Worm (Caenorhabditis elegans) whole organism, L1 larva: Measurements from ENCODE around the gene F35D2.1.

ENCODE experiments used
- C04F5.9 ChIP-seq: sonication (generic microtip); optimal IDR thresholded peaks from 2 replicates; lab custom pipeline; 2016; ENCODE audit warnings: missing genetic modification characterization, missing compliant biosample characterization
- C16A3.4 ChIP-seq: fragments of 150-350 bp; optimal IDR thresholded peaks from 2 replicates; lab custom pipeline; 2014; ENCODE audit warnings: missing biosample characterization, missing genetic modification characterization
- aha-1 ChIP-seq: fragments of 150-350 bp; optimal IDR thresholded peaks from 2 replicates; lab custom pipeline; 2014; ENCODE audit warnings: missing biosample characterization, missing genetic modification characterization
- alr-1 ChIP-seq: fragments of 200-800 bp; sonication (Bioruptor generic); optimal IDR thresholded peaks from 2 replicates; lab custom pipeline; 2018; ENCODE audit warnings: borderline replicate concordance, mild to moderate bottlenecking, missing genetic modification characterization, missing compliant biosample characterization
- aly-2 ChIP-seq: fragments of 150-350 bp; optimal IDR thresholded peaks from 2 replicates; lab custom pipeline; 2014; ENCODE audit warnings: missing biosample characterization, missing genetic modification characterization
- ama-1 ChIP-seq: fragments of 150-350 bp; optimal IDR thresholded peaks from 2 replicates; lab custom pipeline; 2014
- blmp-1 ChIP-seq: fragments of 150-350 bp; optimal IDR thresholded peaks from 2 replicates; lab custom pipeline; 2014; ENCODE audit warnings: missing biosample characterization, missing genetic modification characterization
- ceh-82 ChIP-seq, 3 experiments: fragments of 150-350 bp in 1 of 3; sonication (generic microtip) in 2 of 3; optimal IDR thresholded peaks; 2 replicates each; lab custom pipeline; 2014 to 2017; ENCODE audit warnings: missing biosample characterization in 3 of 3, missing genetic modification characterization in 3 of 3
- ces-1 ChIP-seq: fragments of 150-350 bp; optimal IDR thresholded peaks from 2 replicates; lab custom pipeline; 2014; ENCODE audit warnings: missing biosample characterization, missing genetic modification reagents, missing genetic modification characterization
- dpl-1 ChIP-seq, 3 experiments: fragments of 150-350 bp in 2 of 3; sonication (generic microtip) in 1 of 3; optimal IDR thresholded peaks; 2 replicates each; lab custom pipeline; 2014 to 2017; ENCODE audit warnings: missing biosample characterization in 3 of 3, missing genetic modification characterization in 3 of 3, missing genetic modification reagents in 3 of 3
- dsc-1 ChIP-seq: sonication (generic microtip); optimal IDR thresholded peaks from 2 replicates; lab custom pipeline; 2016; ENCODE audit warnings: mild to moderate bottlenecking, missing genetic modification characterization, missing compliant biosample characterization
- egl-13 ChIP-seq: sonication (generic microtip); optimal IDR thresholded peaks from 2 replicates; lab custom pipeline; 2016; ENCODE audit warnings: missing genotype, missing genetic modification reagents, missing genetic modification characterization, missing compliant biosample characterization
- egl-27 ChIP-seq, 2 experiments: fragments of 150-350 bp in 1 of 2; sonication (generic microtip); optimal IDR thresholded peaks; 3 replicates each; lab custom pipeline; 2017 to 2018; ENCODE audit warnings: missing biosample characterization in 2 of 2, missing genetic modification characterization in 2 of 2, missing genetic modification reagents in 2 of 2
- elt-2 ChIP-seq: sonication (generic microtip); optimal IDR thresholded peaks from 2 replicates; lab custom pipeline; 2016; ENCODE audit warnings: missing genetic modification characterization, mild to moderate bottlenecking, inconsistent platforms, missing compliant biosample characterization, missing genetic modification reagents
- elt-3 ChIP-seq, 6 experiments: fragments of 150-350 bp in 1 of 6; sonication (generic microtip); optimal IDR thresholded peaks; 2 replicates each; lab custom pipeline; 2017 to 2018; ENCODE audit warnings: missing biosample characterization in 6 of 6, missing genetic modification characterization in 6 of 6, inconsistent platforms in 1 of 6
- ets-5 ChIP-seq: fragments of 200-800 bp; sonication (Bioruptor generic); IDR thresholded peaks from 2 replicates; pipeline ENCODE4 v1.3.6; 2022; ENCODE audit warnings: missing genetic modification characterization, missing compliant biosample characterization
- fkh-10 ChIP-seq: sonication (generic microtip); optimal IDR thresholded peaks from 2 replicates; lab custom pipeline; 2017; ENCODE audit warnings: missing biosample characterization, missing genetic modification reagents, missing genetic modification characterization
- fos-1 ChIP-seq: fragments of 150-350 bp; optimal IDR thresholded peaks from 2 replicates; lab custom pipeline; 2014; ENCODE audit warnings: missing biosample characterization, missing genetic modification characterization
- hlh-17 ChIP-seq: fragments of 200-800 bp; sonication (Bioruptor generic); optimal IDR thresholded peaks from 2 replicates; lab custom pipeline; 2018; ENCODE audit warnings: missing genetic modification characterization, mild to moderate bottlenecking, missing compliant biosample characterization, moderate library complexity, borderline replicate concordance
- hpl-2 ChIP-seq: fragments of 150-350 bp; optimal IDR thresholded peaks from 2 replicates; lab custom pipeline; 2014; ENCODE audit warnings: missing biosample characterization, missing genetic modification reagents, missing genetic modification characterization
- irx-1 ChIP-seq: sonication (generic microtip); optimal IDR thresholded peaks from 2 replicates; lab custom pipeline; 2016; ENCODE audit warnings: missing genetic modification characterization, missing compliant biosample characterization
- isw-1 ChIP-seq: fragments of 200-800 bp; sonication (Bioruptor generic); IDR thresholded peaks from 2 replicates; pipeline ENCODE4 v1.3.6; 2022; ENCODE audit warnings: missing genetic modification characterization, missing compliant biosample characterization
- jun-1 ChIP-seq: fragments of 150-350 bp; optimal IDR thresholded peaks from 2 replicates; lab custom pipeline; 2014; ENCODE audit warnings: missing biosample characterization, missing genetic modification reagents, missing genetic modification characterization
- lin-13 ChIP-seq: fragments of 150-350 bp; optimal IDR thresholded peaks from 2 replicates; lab custom pipeline; 2014; ENCODE audit warnings: missing biosample characterization, missing genetic modification reagents, missing genetic modification characterization
- lin-14 ChIP-seq: fragments of 200-800 bp; sonication (Bioruptor generic); optimal IDR thresholded peaks from 2 replicates; lab custom pipeline; 2018; ENCODE audit warnings: mild to moderate bottlenecking, missing genetic modification characterization, moderate library complexity, missing compliant biosample characterization
- lin-15B ChIP-seq: fragments of 150-350 bp; sonication (generic microtip); optimal IDR thresholded peaks from 3 replicates; lab custom pipeline; 2014; ENCODE audit warnings: missing biosample characterization, missing genetic modification characterization
- lin-39 ChIP-seq: fragments of 150-350 bp; optimal IDR thresholded peaks from 2 replicates; lab custom pipeline; 2014; ENCODE audit warnings: missing biosample characterization, missing genetic modification reagents, missing genetic modification characterization
- lir-3 ChIP-seq: sonication (generic microtip); optimal IDR thresholded peaks from 2 replicates; lab custom pipeline; 2016; ENCODE audit warnings: mild to moderate bottlenecking, missing genetic modification characterization, moderate library complexity, missing compliant biosample characterization; ENCODE audit not compliant: poor library complexity
- lsy-2 ChIP-seq, 2 experiments: fragments of 150-350 bp; optimal IDR thresholded peaks; 2 replicates each; lab custom pipeline; 2014; ENCODE audit warnings: missing biosample characterization in 2 of 2, missing genetic modification characterization in 2 of 2
- mab-9 ChIP-seq: fragments of 200-800 bp; sonication (Bioruptor generic); IDR thresholded peaks from 2 replicates; pipeline ENCODE4 v1.3.6; 2022; ENCODE audit warnings: missing genetic modification reagents, missing genetic modification characterization, missing compliant biosample characterization
- nhr-11 ChIP-seq: fragments of 150-350 bp; optimal IDR thresholded peaks from 2 replicates; lab custom pipeline; 2014; ENCODE audit warnings: missing biosample characterization, missing genetic modification characterization
- nhr-47 ChIP-seq: sonication (generic microtip); optimal IDR thresholded peaks from 2 replicates; lab custom pipeline; 2016; ENCODE audit warnings: mild to moderate bottlenecking, missing genetic modification characterization, moderate library complexity, missing compliant biosample characterization
- nhr-76 ChIP-seq: sonication (generic microtip); optimal IDR thresholded peaks from 2 replicates; lab custom pipeline; 2017; ENCODE audit warnings: missing biosample characterization, missing genetic modification characterization
- nhr-77 ChIP-seq: fragments of 150-350 bp; optimal IDR thresholded peaks from 2 replicates; lab custom pipeline; 2014; ENCODE audit warnings: missing biosample characterization, missing genetic modification characterization
- nhr-85 ChIP-seq: sonication (generic microtip); peaks from one replicate; lab custom pipeline; 2016; ENCODE audit warnings: missing genetic modification characterization, inconsistent platforms, missing compliant biosample characterization
- nhr-90 ChIP-seq: sonication (generic microtip); optimal IDR thresholded peaks from 2 replicates; lab custom pipeline; 2016; ENCODE audit warnings: mild to moderate bottlenecking, missing genetic modification characterization, missing compliant biosample characterization; ENCODE audit not compliant: poor library complexity
- pax-3 ChIP-seq: fragments of 200-800 bp; sonication (Bioruptor generic); optimal IDR thresholded peaks from 2 replicates; lab custom pipeline; 2018; ENCODE audit warnings: mild to moderate bottlenecking, missing genetic modification characterization, moderate library complexity, missing compliant biosample characterization
- rnt-1 ChIP-seq: sonication (generic microtip); optimal IDR thresholded peaks from 2 replicates; lab custom pipeline; 2016; ENCODE audit warnings: mild to moderate bottlenecking, missing genetic modification characterization, moderate library complexity, missing compliant biosample characterization
- skn-1 ChIP-seq: fragments of 150-350 bp; optimal IDR thresholded peaks from 2 replicates; lab custom pipeline; 2014; ENCODE audit warnings: missing biosample characterization, missing genetic modification characterization
- sptf-1 ChIP-seq: fragments of 150-350 bp; optimal IDR thresholded peaks from 2 replicates; lab custom pipeline; 2014; ENCODE audit warnings: missing biosample characterization, missing genetic modification characterization
- sup-37 ChIP-seq: fragments of 200-800 bp; sonication (Bioruptor generic); optimal IDR thresholded peaks from 2 replicates; lab custom pipeline; 2018; ENCODE audit warnings: mild to moderate bottlenecking, missing genetic modification characterization, missing compliant biosample characterization
- unc-30 ChIP-seq: sonication (generic microtip); optimal IDR thresholded peaks from 2 replicates; lab custom pipeline; 2017; ENCODE audit warnings: missing biosample characterization, missing genetic modification characterization
- unc-98 ChIP-seq: fragments of 200-800 bp; sonication (Bioruptor generic); IDR thresholded peaks from 2 replicates; pipeline ENCODE4 v1.3.6; 2022; ENCODE audit warnings: missing genetic modification characterization, missing compliant biosample characterization
- xbp-1 ChIP-seq: sonication (generic microtip); optimal IDR thresholded peaks from 2 replicates; lab custom pipeline; 2016; ENCODE audit warnings: missing genetic modification characterization, missing compliant biosample characterization
- ztf-11 ChIP-seq, 2 experiments: sonication (generic microtip); optimal IDR thresholded peaks; 2 replicates each; lab custom pipeline; 2016 to 2017; ENCODE audit warnings: missing genetic modification characterization in 2 of 2, missing biosample characterization in 1 of 2, missing compliant biosample characterization in 1 of 2

Gene F35D2.1

DNA sequence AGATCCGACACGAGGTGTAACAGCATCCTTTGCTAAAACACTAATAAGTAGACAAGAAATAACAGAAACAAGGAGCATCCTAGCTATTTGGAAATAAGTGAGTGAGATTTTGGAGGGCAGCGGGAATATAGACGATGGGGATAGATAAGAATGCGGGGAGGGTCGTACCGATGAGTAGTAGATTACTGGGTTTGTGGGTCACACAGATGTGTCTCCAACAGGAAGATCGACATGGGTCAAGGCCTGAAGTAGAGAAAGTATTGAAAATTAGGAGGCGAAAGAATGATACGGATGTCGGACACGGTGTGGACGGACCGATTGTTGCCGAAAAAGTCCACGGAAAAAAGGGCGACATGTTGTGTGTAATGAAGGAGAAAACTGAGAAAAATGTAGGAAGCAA, 41.3 kb upstream of the F35D2.1 start, which contains the start of gene wrt-10:
Gene wrt-10, minus strand, starts transcription at position 195 of the 400 bp plus-strand sequence.
- TF ChIP-seq xbp-1 (tag; lab: Kevin White, UChicago) (no peak), nhr-85 (tag; lab: Kevin White, UChicago) (peak; percentile 57), blmp-1 (tag; lab: Kevin White, UChicago) (peak; percentile 91)

DNA sequence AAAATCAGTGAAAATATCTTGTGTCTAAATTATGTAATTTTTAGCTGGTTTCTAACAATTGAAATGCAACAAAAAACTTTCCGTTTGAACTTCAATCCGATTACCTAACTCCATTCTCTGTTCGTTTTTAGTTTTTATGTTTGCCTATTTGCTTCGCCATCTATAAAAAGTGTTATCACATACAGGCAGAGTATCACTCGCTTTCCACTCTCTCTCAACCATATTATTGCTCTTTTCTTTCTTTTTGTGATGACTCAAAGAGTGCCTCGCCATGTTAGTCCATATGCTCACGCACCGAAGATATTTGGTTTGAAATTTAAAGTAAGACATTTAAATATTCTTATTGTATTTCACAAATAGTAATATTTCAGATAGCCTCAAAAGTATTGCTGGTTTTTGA, 40.8 kb upstream of the F35D2.1 start, which contains the start of gene ZK1290.13:
Gene ZK1290.13, plus strand, starts transcription at position 73 of the 400 bp plus-strand sequence.
- TF ChIP-seq nhr-76 (tag; lab: Kevin White, UChicago), result no peak
- no peak for TF ChIP-seq unc-98 (GFP tag; lab: Robert Waterston, UW)
- TF ChIP-seq lin-39 (tag; lab: Kevin White, UChicago), result no peak
- no peak for TF ChIP-seq alr-1
- TF ChIP-seq mab-9 (GFP tag; lab: Robert Waterston, UW), result no peak
- no peak for TF ChIP-seq hlh-17 (GFP tag; lab: Kevin White, UChicago)
- TF ChIP-seq aha-1 (tag; lab: Kevin White, UChicago), result no peak
- TF ChIP-seq hpl-2 (GFP tag; lab: Kevin White, UChicago), result no peak
- TF ChIP-seq dpl-1 (GFP tag; optimal IDR thresholded peaks at IDR 0.05; lab: Kevin White, UChicago), result no peak
- TF ChIP-seq ceh-82 (tag; optimal IDR thresholded peaks at IDR 0.05; lab: Kevin White, UChicago), result no peak
- no peak for TF ChIP-seq nhr-85 (tag; lab: Kevin White, UChicago)
- no peak for TF ChIP-seq elt-2 (tag; lab: Kevin White, UChicago)
- TF ChIP-seq dsc-1, result no peak
- TF ChIP-seq aly-2 (tag; lab: Kevin White, UChicago), result no peak
- TF ChIP-seq lin-13 (GFP tag; lab: Kevin White, UChicago), result no peak
- no peak for TF ChIP-seq nhr-77 (tag; lab: Kevin White, UChicago)

DNA sequence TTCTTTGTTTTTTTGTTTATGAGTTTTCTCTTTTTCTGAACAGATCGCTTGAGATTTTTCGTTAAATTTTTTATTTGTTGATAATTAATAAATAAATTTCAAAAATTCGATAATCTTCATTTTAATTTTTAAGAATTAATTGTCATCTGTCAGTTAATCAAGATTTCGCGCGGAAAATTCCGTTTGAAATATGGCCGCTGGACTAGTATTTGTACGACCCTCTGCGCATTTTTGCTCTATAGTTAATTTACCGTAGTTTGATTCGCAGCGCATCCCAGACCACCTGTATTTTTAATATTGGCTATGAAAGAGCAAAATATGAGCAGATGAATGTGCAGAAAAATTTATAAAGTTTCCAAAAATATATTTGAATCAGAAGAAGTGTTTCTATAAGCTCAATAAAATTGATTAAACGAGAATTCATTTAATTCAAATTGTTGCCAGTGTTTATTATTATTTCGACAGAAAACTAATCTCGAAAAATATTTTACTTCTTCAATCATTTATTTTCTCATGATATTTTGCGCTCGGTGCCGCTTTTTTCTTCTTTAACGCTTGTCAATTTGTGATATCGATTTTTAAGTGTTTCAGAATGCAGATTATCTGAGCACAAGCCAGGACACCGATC, 38.0 kb upstream of the F35D2.1 start, which contains the start of gene nfi-1:
Gene nfi-1, plus strand, starts transcription at position 578 of the 628 bp plus-strand sequence.
- TF ChIP-seq aly-2 (tag; lab: Kevin White, UChicago) (no peak), unc-30 (tag; lab: Kevin White, UChicago) (no peak), aha-1 (tag; lab: Kevin White, UChicago) (no peak), nhr-76 (tag; lab: Kevin White, UChicago) (no peak), lin-14 (GFP tag; lab: Kevin White, UChicago) (peak; percentile 60), isw-1 (GFP tag; lab: Robert Waterston, UW) (no peak), sptf-1 (tag; lab: Kevin White, UChicago) (no peak), ets-5 (GFP tag; lab: Robert Waterston, UW) (no peak), skn-1 (peak; percentile 37), ztf-11 (tag; optimal IDR thresholded peaks at IDR 0.05; lab: Kevin White, UChicago) (peak in 1 of 2 experiments; percentile 28), fkh-10 (GFP tag; lab: Kevin White, UChicago) (no peak), nhr-77 (tag; lab: Kevin White, UChicago) (no peak), nhr-47 (tag; lab: Kevin White, UChicago) (peak; percentile 38), nhr-90 (peak; percentile 11), lin-15B (tag; lab: Kevin White, UChicago) (peak; percentile 67), rnt-1 (tag; lab: Kevin White, UChicago) (peak; percentile 72), lsy-2 (tag; optimal IDR thresholded peaks at IDR 0.05; lab: Kevin White, UChicago) (peak; percentile 75 to 97), ceh-82 (tag; optimal IDR thresholded peaks at IDR 0.05; lab: Kevin White, UChicago) (no peak), nhr-11 (tag; lab: Kevin White, UChicago) (no peak), blmp-1 (tag; lab: Kevin White, UChicago) (peak; percentile 65), egl-13 (tag; lab: Kevin White, UChicago) (no peak), fos-1 (tag; lab: Kevin White, UChicago) (no peak), dpl-1 (GFP tag; optimal IDR thresholded peaks at IDR 0.05; lab: Kevin White, UChicago) (peak; percentile 65 to 87 (median 76)), alr-1 (no peak), irx-1 (tag; lab: Kevin White, UChicago) (no peak), jun-1 (tag; lab: Kevin White, UChicago) (no peak), C16A3.4 (tag; lab: Kevin White, UChicago) (peak; percentile 72), ama-1 (lab: Kevin White, UChicago) (no peak), C04F5.9 (tag; lab: Kevin White, UChicago) (no peak), elt-3 (tag; optimal IDR thresholded peaks at IDR 0.05; lab: Kevin White, UChicago) (peak in 1 of 6 experiments; percentile 50), lir-3 (tag; lab: Kevin White, UChicago) (peak; percentile 67), lin-13 (GFP tag; lab: Kevin White, UChicago) (no peak), dsc-1 (no peak), pax-3 (tag; lab: Kevin White, UChicago) (no peak), ces-1 (no peak), sup-37 (GFP tag; lab: Kevin White, UChicago) (no peak), egl-27 (tag; optimal IDR thresholded peaks at IDR 0.05; lab: Kevin White, UChicago) (no peak)
